Worm (Caenorhabditis elegans) whole organism, L1 larva: ENCODE results near the gene ZK1248.20.
A peak's percentile ranks its signal among the peaks of the same experiment; 100 is the strongest.

Experiments used
- C04F5.9 ChIP-seq: sonication (generic microtip); optimal IDR thresholded peaks from 2 replicates; lab custom pipeline; 2016; ENCODE audit warnings: missing genetic modification characterization, missing compliant biosample characterization
- C34B4.2 ChIP-seq: sonication (generic microtip); optimal IDR thresholded peaks from 2 replicates; lab custom pipeline; 2017; ENCODE audit warnings: mild to moderate bottlenecking, missing genetic modification characterization, missing compliant biosample characterization
- F16B12.6 ChIP-seq: fragments of 150-350 bp; optimal IDR thresholded peaks from 2 replicates; lab custom pipeline; 2014; ENCODE audit warnings: missing biosample characterization, missing genetic modification characterization
- blmp-1 ChIP-seq: fragments of 150-350 bp; optimal IDR thresholded peaks from 2 replicates; lab custom pipeline; 2014; ENCODE audit warnings: missing biosample characterization, missing genetic modification characterization
- ceh-90 ChIP-seq: sonication (generic microtip); optimal IDR thresholded peaks from 2 replicates; lab custom pipeline; 2016; ENCODE audit warnings: missing genetic modification characterization, missing compliant biosample characterization
- ces-1 ChIP-seq: fragments of 150-350 bp; optimal IDR thresholded peaks from 2 replicates; lab custom pipeline; 2014; ENCODE audit warnings: missing biosample characterization, missing genetic modification reagents, missing genetic modification characterization
- efl-1 ChIP-seq, 4 experiments: fragments of 150-350 bp; optimal IDR thresholded peaks in 3 of 4; peaks in 1 of 4; 1 replicate in 1 of 4; 2 replicates in 3 of 4; lab custom pipeline; 2014; ENCODE audit warnings: missing biosample characterization in 2 of 4, missing genetic modification characterization in 2 of 4, missing genetic modification reagents in 2 of 4
- elt-2 ChIP-seq: sonication (generic microtip); optimal IDR thresholded peaks from 2 replicates; lab custom pipeline; 2016; ENCODE audit warnings: missing genetic modification characterization, mild to moderate bottlenecking, inconsistent platforms, missing compliant biosample characterization, missing genetic modification reagents
- elt-3 ChIP-seq, 6 experiments: fragments of 150-350 bp in 1 of 6; sonication (generic microtip); optimal IDR thresholded peaks; 2 replicates each; lab custom pipeline; 2017 to 2018; ENCODE audit warnings: missing biosample characterization in 6 of 6, missing genetic modification characterization in 6 of 6, inconsistent platforms in 1 of 6
- fkh-4 ChIP-seq: sonication (generic microtip); optimal IDR thresholded peaks from 2 replicates; lab custom pipeline; 2016; ENCODE audit warnings: missing compliant biosample characterization, missing genetic modification characterization, borderline replicate concordance
- fkh-8 ChIP-seq: sonication (generic microtip); optimal IDR thresholded peaks from 2 replicates; lab custom pipeline; 2016; ENCODE audit warnings: mild to moderate bottlenecking, missing genetic modification characterization, missing compliant biosample characterization
- jun-1 ChIP-seq: fragments of 150-350 bp; optimal IDR thresholded peaks from 2 replicates; lab custom pipeline; 2014; ENCODE audit warnings: missing biosample characterization, missing genetic modification reagents, missing genetic modification characterization
- lin-14 ChIP-seq: fragments of 200-800 bp; sonication (Bioruptor generic); optimal IDR thresholded peaks from 2 replicates; lab custom pipeline; 2018; ENCODE audit warnings: mild to moderate bottlenecking, missing genetic modification characterization, moderate library complexity, missing compliant biosample characterization
- lin-15B ChIP-seq: fragments of 150-350 bp; sonication (generic microtip); optimal IDR thresholded peaks from 3 replicates; lab custom pipeline; 2014; ENCODE audit warnings: missing biosample characterization, missing genetic modification characterization
- lin-39 ChIP-seq: fragments of 150-350 bp; optimal IDR thresholded peaks from 2 replicates; lab custom pipeline; 2014; ENCODE audit warnings: missing biosample characterization, missing genetic modification reagents, missing genetic modification characterization
- mab-9 ChIP-seq: fragments of 200-800 bp; sonication (Bioruptor generic); IDR thresholded peaks from 2 replicates; pipeline ENCODE4 v1.3.6; 2022; ENCODE audit warnings: missing genetic modification reagents, missing genetic modification characterization, missing compliant biosample characterization
- mdl-1 ChIP-seq, 2 experiments: fragments of 150-350 bp; optimal IDR thresholded peaks; 2 replicates each; lab custom pipeline; 2014 to 2017; ENCODE audit warnings: missing biosample characterization in 2 of 2, missing genetic modification characterization in 2 of 2, inconsistent platforms in 1 of 2
- nhr-11 ChIP-seq: fragments of 150-350 bp; optimal IDR thresholded peaks from 2 replicates; lab custom pipeline; 2014; ENCODE audit warnings: missing biosample characterization, missing genetic modification characterization
- nhr-12 ChIP-seq: sonication (generic microtip); optimal IDR thresholded peaks from 2 replicates; lab custom pipeline; 2017; ENCODE audit warnings: missing biosample characterization, missing genetic modification characterization
- nhr-19 ChIP-seq: fragments of 200-800 bp; sonication (Bioruptor generic); conservative IDR thresholded peaks from 2 replicates; pipeline ENCODE4 v1.3.6; 2022; ENCODE audit warnings: missing genetic modification characterization, missing compliant biosample characterization
- nhr-28 ChIP-seq: fragments of 150-350 bp; optimal IDR thresholded peaks from 2 replicates; lab custom pipeline; 2014; ENCODE audit warnings: missing biosample characterization, missing genetic modification characterization
- nhr-84 ChIP-seq: sonication (generic microtip); optimal IDR thresholded peaks from 2 replicates; lab custom pipeline; 2017; ENCODE audit warnings: missing biosample characterization, missing genetic modification characterization
- nhr-85 ChIP-seq: sonication (generic microtip); peaks from one replicate; lab custom pipeline; 2016; ENCODE audit warnings: missing genetic modification characterization, inconsistent platforms, missing compliant biosample characterization
- pax-3 ChIP-seq: fragments of 200-800 bp; sonication (Bioruptor generic); optimal IDR thresholded peaks from 2 replicates; lab custom pipeline; 2018; ENCODE audit warnings: mild to moderate bottlenecking, missing genetic modification characterization, moderate library complexity, missing compliant biosample characterization
- snpc-4 ChIP-seq: fragments of 150-350 bp; optimal IDR thresholded peaks from 2 replicates; lab custom pipeline; 2014; ENCODE audit warnings: missing biosample characterization, missing genetic modification characterization
- sox-4 ChIP-seq: sonication (generic microtip); optimal IDR thresholded peaks from 2 replicates; lab custom pipeline; 2016; ENCODE audit warnings: missing genetic modification characterization, missing compliant biosample characterization
- sptf-1 ChIP-seq: fragments of 150-350 bp; optimal IDR thresholded peaks from 2 replicates; lab custom pipeline; 2014; ENCODE audit warnings: missing biosample characterization, missing genetic modification characterization
- tbx-2 ChIP-seq: sonication (generic microtip); optimal IDR thresholded peaks from 2 replicates; lab custom pipeline; 2016; ENCODE audit warnings: missing genetic modification characterization, missing compliant biosample characterization
- unc-130 ChIP-seq: fragments of 150-350 bp; optimal IDR thresholded peaks from 2 replicates; lab custom pipeline; 2017; ENCODE audit warnings: missing biosample characterization, missing genetic modification characterization, inconsistent platforms
- unc-30 ChIP-seq: sonication (generic microtip); optimal IDR thresholded peaks from 2 replicates; lab custom pipeline; 2017; ENCODE audit warnings: missing biosample characterization, missing genetic modification characterization
- unc-98 ChIP-seq: fragments of 200-800 bp; sonication (Bioruptor generic); IDR thresholded peaks from 2 replicates; pipeline ENCODE4 v1.3.6; 2022; ENCODE audit warnings: missing genetic modification characterization, missing compliant biosample characterization
- zag-1 ChIP-seq: fragments of 150-350 bp; optimal IDR thresholded peaks from 2 replicates; lab custom pipeline; 2014; ENCODE audit warnings: missing biosample characterization, missing genetic modification characterization
- ztf-11 ChIP-seq, 2 experiments: sonication (generic microtip); optimal IDR thresholded peaks; 2 replicates each; lab custom pipeline; 2016 to 2017; ENCODE audit warnings: missing genetic modification characterization in 2 of 2, missing biosample characterization in 1 of 2, missing compliant biosample characterization in 1 of 2

Gene ZK1248.20

ce11 chrII:5844694-5845129, 28.3 kb downstream of the ZK1248.20 start (continued):
- TF ChIP-seq unc-98 (GFP tag; lab: Robert Waterston, UW), result peak; percentile 94
- TF ChIP-seq C34B4.2 (tag; lab: Kevin White, UChicago), result peak; percentile 81
- peak; percentile 100 for TF ChIP-seq tbx-2 (tag; lab: Kevin White, UChicago)

- TF ChIP-seq snpc-4 (tag; lab: Kevin White, UChicago), result no peak
- no peak for TF ChIP-seq mdl-1 (tag; optimal IDR thresholded peaks at IDR 0.05; lab: Kevin White, UChicago)
Observed at ce11 chrII:5845441-5845840, 29.0 kb downstream of the ZK1248.20 start, which contains the start of the genes ZK1248.17 and H41C03.3. Gene ZK1248.17 (minus strand): TSS chrII:5845541. Gene H41C03.3 (plus strand): TSS chrII:5845777.

- no peak for TF ChIP-seq sox-4 (tag; lab: Kevin White, UChicago)
- TF ChIP-seq blmp-1 (tag; lab: Kevin White, UChicago), result no peak
- TF ChIP-seq pax-3, result no peak
- no peak for TF ChIP-seq fkh-4 (tag; lab: Kevin White, UChicago)
- no peak for TF ChIP-seq unc-30 (tag; lab: Kevin White, UChicago)
- TF ChIP-seq mab-9 (GFP tag; lab: Robert Waterston, UW), result no peak
- TF ChIP-seq ceh-90 (tag; lab: Kevin White, UChicago), result no peak
- peak; percentile 22 for TF ChIP-seq elt-2 (tag; lab: Kevin White, UChicago)
- TF ChIP-seq jun-1 (tag; lab: Kevin White, UChicago), result no peak
- no peak for TF ChIP-seq nhr-28 (tag; lab: Kevin White, UChicago)
- TF ChIP-seq nhr-84 (tag; lab: Kevin White, UChicago), result no peak
- TF ChIP-seq efl-1 (optimal IDR thresholded peaks at IDR 0.05; lab: Kevin White, UChicago), result no peak
- peak in 1 of 2 experiments; percentile 27 for TF ChIP-seq efl-1 (GFP tag; optimal IDR thresholded peaks at IDR 0.05 in 1 of 2; lab: Kevin White, UChicago)
- no peak for TF ChIP-seq lin-39 (tag; lab: Kevin White, UChicago)
- TF ChIP-seq C34B4.2 (tag; lab: Kevin White, UChicago), result no peak
Observed at ce11 chrII:5846181-5846580, 29.7 kb downstream of the ZK1248.20 start.

- TF ChIP-seq ztf-11 (tag; optimal IDR thresholded peaks at IDR 0.05; lab: Kevin White, UChicago) (no peak), fkh-8 (tag; lab: Kevin White, UChicago) (peak; percentile 25), sox-4 (tag; lab: Kevin White, UChicago) (no peak)
Observed at ce11 chrII:5852007-5852406, 35.6 kb downstream of the ZK1248.20 start, which contains the start of gene H41C03.2. Gene H41C03.2 (minus strand): TSS chrII:5852107.

- no peak for TF ChIP-seq ces-1 (GFP tag; lab: Kevin White, UChicago)
- TF ChIP-seq blmp-1 (tag; lab: Kevin White, UChicago), result peak; percentile 73
- no peak for TF ChIP-seq F16B12.6 (tag; lab: Kevin White, UChicago)
- TF ChIP-seq elt-3 (tag; optimal IDR thresholded peaks at IDR 0.05; lab: Kevin White, UChicago), result peak in 2 of 6 experiments; percentile 51 to 80
- peak; percentile 55 for TF ChIP-seq nhr-85 (tag; lab: Kevin White, UChicago)
- TF ChIP-seq nhr-11 (tag; lab: Kevin White, UChicago), result no peak
Observed at ce11 chrII:5853261-5853660, 36.8 kb downstream of the ZK1248.20 start.

ce11 chrII:5854122-5854521, 37.7 kb downstream of the ZK1248.20 start, which contains the start of gene H41C03.1:
Gene H41C03.1 (plus strand): TSS chrII:5854422.
- TF ChIP-seq nhr-12 (tag; lab: Kevin White, UChicago), result no peak
- TF ChIP-seq lin-14, result peak; percentile 17
- TF ChIP-seq blmp-1 (tag; lab: Kevin White, UChicago), result peak; percentile 17

ce11 chrII:5858322-5858721, 41.9 kb downstream of the ZK1248.20 start, which contains the start of gene F55C12.4:
Gene F55C12.4 (minus strand): TSS chrII:5858422.
- no peak for TF ChIP-seq C04F5.9 (tag; lab: Kevin White, UChicago)
- TF ChIP-seq lin-15B (tag; lab: Kevin White, UChicago), result no peak
- TF ChIP-seq nhr-19 (GFP tag; lab: Robert Waterston, UW), result no peak
- TF ChIP-seq unc-130 (tag; lab: Kevin White, UChicago), result no peak
- TF ChIP-seq lin-14, result peak; percentile 33
- no peak for TF ChIP-seq zag-1
- TF ChIP-seq sptf-1 (tag; lab: Kevin White, UChicago), result no peak
- TF ChIP-seq, all 84 proteins: peak for 1
